Fruit fly (Drosophila melanogaster) whole organism, embryonic: ENCODE measurements around the gene CG16734.

ENCODE experiments used
- Awh ChIP-seq: fragments of 200-800 bp; sonication (Bioruptor generic); IDR thresholded peaks from 2 replicates; pipeline ENCODE4, ENCODE4 v1.3.6; 2022; ENCODE audit warnings: missing biosample characterization, missing genetic modification characterization
- B-H1 ChIP-seq: fragments of 200-800 bp; sonication (Bioruptor generic); IDR thresholded peaks from 3 replicates; pipeline ENCODE4 v1.3.6; 2022; ENCODE audit warnings: missing biosample characterization, missing genetic modification characterization
- BEAF-32 ChIP-seq: fragments of 200-800 bp; sonication (Bioruptor generic); optimal IDR thresholded peaks from 3 replicates; lab custom pipeline; 2017; ENCODE audit warnings: missing biosample characterization, missing genetic modification characterization, mild to moderate bottlenecking, moderate library complexity, missing genetic modification reagents
- Bgb ChIP-seq: fragments of 200-800 bp; sonication (Bioruptor generic); IDR thresholded peaks from 2 replicates; pipeline ENCODE4 v1.3.6; 2022; ENCODE audit warnings: missing biosample characterization, missing genetic modification characterization; ENCODE audit not compliant: partially characterized antibody
- CG10565 ChIP-seq: fragments of 200-800 bp; sonication (Bioruptor generic); optimal IDR thresholded peaks from 3 replicates; lab custom pipeline; 2016; ENCODE audit warnings: missing biosample characterization, mild to moderate bottlenecking, missing genetic modification characterization
- CG13424 ChIP-seq: fragments of 200-800 bp; sonication (Bioruptor generic); optimal IDR thresholded peaks from 2 replicates; lab custom pipeline; 2019; ENCODE audit warnings: missing biosample characterization, mild to moderate bottlenecking, missing genetic modification characterization, moderate library complexity
- CG14050 ChIP-seq: fragments of 200-800 bp; sonication (Bioruptor generic); IDR thresholded peaks from 3 replicates; pipeline ENCODE4 v1.3.6; 2022; ENCODE audit warnings: missing biosample characterization, missing genetic modification characterization
- CG14965 ChIP-seq: fragments of 200-800 bp; sonication (Bioruptor generic); optimal IDR thresholded peaks from 2 replicates; lab custom pipeline; 2016; ENCODE audit warnings: missing biosample characterization, missing genetic modification characterization, borderline replicate concordance
- CG1529 ChIP-seq: fragments of 200-800 bp; sonication (Bioruptor generic); optimal IDR thresholded peaks from 3 replicates; lab custom pipeline; 2018; ENCODE audit warnings: missing biosample characterization, missing genetic modification characterization
- CG1602 ChIP-seq: fragments of 200-800 bp; sonication (Bioruptor generic); optimal IDR thresholded peaks from 3 replicates; lab custom pipeline; 2016; ENCODE audit warnings: missing biosample characterization, missing genetic modification characterization
- CG16863 ChIP-seq: fragments of 200-800 bp; sonication (Bioruptor generic); optimal IDR thresholded peaks from 3 replicates; lab custom pipeline; 2016; ENCODE audit warnings: missing biosample characterization, missing genetic modification characterization
- CG17802 ChIP-seq: fragments of 200-800 bp; sonication (Bioruptor generic); optimal IDR thresholded peaks from 2 replicates; lab custom pipeline; 2018; ENCODE audit warnings: missing biosample characterization, mild to moderate bottlenecking, missing genetic modification characterization, moderate library complexity
- CG30403 ChIP-seq: fragments of 200-800 bp; sonication (Bioruptor generic); optimal IDR thresholded peaks from 3 replicates; lab custom pipeline; 2016; ENCODE audit warnings: missing biosample characterization, missing genetic modification characterization
- CG30431 ChIP-seq: fragments of 200-800 bp; sonication (Bioruptor generic); optimal IDR thresholded peaks from 2 replicates; lab custom pipeline; 2017; ENCODE audit warnings: missing biosample characterization, missing genetic modification characterization
- CG3065 ChIP-seq: fragments of 200-800 bp; sonication (Bioruptor generic); optimal IDR thresholded peaks from 2 replicates; lab custom pipeline; 2016; ENCODE audit warnings: missing biosample characterization, missing genetic modification characterization
- CG5180 ChIP-seq: fragments of 200-800 bp; sonication (Bioruptor generic); optimal IDR thresholded peaks from 3 replicates; lab custom pipeline; 2017; ENCODE audit warnings: missing biosample characterization, missing genetic modification characterization, mild to moderate bottlenecking, moderate library complexity, missing genetic modification reagents
- CG5953 ChIP-seq: fragments of 200-800 bp; sonication (Bioruptor generic); IDR thresholded peaks from 2 replicates; pipeline ENCODE4 v1.3.6; 2022; ENCODE audit warnings: missing biosample characterization, missing genetic modification characterization
- CG7839 ChIP-seq: fragments of 200-800 bp; sonication (Bioruptor generic); optimal IDR thresholded peaks from 3 replicates; lab custom pipeline; 2018; ENCODE audit warnings: missing biosample characterization, mild to moderate bottlenecking, missing genetic modification characterization, moderate library complexity
- CG8359 ChIP-seq: fragments of 200-800 bp; sonication (Bioruptor generic); optimal IDR thresholded peaks from 2 replicates; lab custom pipeline; 2017; ENCODE audit warnings: missing biosample characterization, mild to moderate bottlenecking, missing genetic modification characterization, borderline replicate concordance
- CG8944 ChIP-seq: fragments of 200-800 bp; sonication (Bioruptor generic); optimal IDR thresholded peaks from 3 replicates; lab custom pipeline; 2016; ENCODE audit warnings: missing biosample characterization, missing genetic modification characterization
- CG9817 ChIP-seq: fragments of 200-800 bp; sonication (Bioruptor generic); optimal IDR thresholded peaks from 2 replicates; lab custom pipeline; 2018; ENCODE audit warnings: missing biosample characterization, mild to moderate bottlenecking, missing genetic modification characterization, moderate library complexity
- Deaf1 ChIP-seq: fragments of 200-800 bp; optimal IDR thresholded peaks from 3 replicates; lab custom pipeline; 2019; ENCODE audit warnings: missing biosample characterization, mild to moderate bottlenecking, missing genetic modification characterization, moderate library complexity
- Dip3 ChIP-seq: fragments of 200-800 bp; sonication (Bioruptor generic); optimal IDR thresholded peaks from 3 replicates; lab custom pipeline; 2016; ENCODE audit warnings: missing biosample characterization, missing genetic modification characterization
- Hr39 ChIP-seq: fragments of >200 bp; optimal IDR thresholded peaks from 2 replicates; lab custom pipeline; 2017
- Kr ChIP-seq: fragments of 200-800 bp; sonication (Bioruptor generic); optimal IDR thresholded peaks from 2 replicates; lab custom pipeline; 2017; ENCODE audit warnings: missing biosample characterization, mild to moderate bottlenecking, missing genetic modification characterization
- Nf-YB ChIP-seq: fragments of 200-800 bp; sonication (Bioruptor generic); optimal IDR thresholded peaks from 3 replicates; lab custom pipeline; 2019; ENCODE audit warnings: missing biosample characterization, mild to moderate bottlenecking, missing genetic modification characterization, moderate library complexity
- chinmo ChIP-seq: fragments of 200-800 bp; sonication (Bioruptor generic); IDR thresholded peaks from 4 replicates; pipeline ENCODE4 v1.3.6; 2022; ENCODE audit warnings: missing biosample characterization, missing genetic modification characterization; ENCODE audit not compliant: partially characterized antibody
- chm ChIP-seq: fragments of 200-800 bp; sonication (Bioruptor generic); IDR thresholded peaks from 2 replicates; pipeline ENCODE4 v1.3.6; 2022; ENCODE audit warnings: missing biosample characterization, missing genetic modification characterization
- croc ChIP-seq: fragments of 200-800 bp; sonication (Bioruptor generic); conservative IDR thresholded peaks from 3 replicates; pipeline ENCODE4 v1.3.6; 2022; ENCODE audit warnings: missing biosample characterization, missing genetic modification characterization
- crol ChIP-seq: fragments of 200-800 bp; sonication (Bioruptor generic); IDR thresholded peaks from 2 replicates; pipeline ENCODE4 v1.3.6; 2022; ENCODE audit warnings: missing biosample characterization, missing genetic modification characterization
- disco-r ChIP-seq: fragments of 200-800 bp; sonication (Bioruptor generic); optimal IDR thresholded peaks from 2 replicates; lab custom pipeline; 2016; ENCODE audit warnings: missing biosample characterization, missing genetic modification characterization
- ems ChIP-seq: fragments of 200-800 bp; sonication (Bioruptor generic); optimal IDR thresholded peaks from 3 replicates; lab custom pipeline; 2016; ENCODE audit warnings: missing biosample characterization, missing genetic modification characterization
- ftz-f1 ChIP-seq: fragments of 200-800 bp; sonication (Bioruptor generic); optimal IDR thresholded peaks from 2 replicates; lab custom pipeline; 2016; ENCODE audit warnings: missing biosample characterization, missing genetic modification characterization
- fu2 ChIP-seq: fragments of 200-800 bp; sonication (Bioruptor generic); optimal IDR thresholded peaks from 2 replicates; lab custom pipeline; 2016; ENCODE audit warnings: missing biosample characterization, missing genetic modification characterization
- gcm ChIP-seq: fragments of 200-800 bp; sonication (Bioruptor generic); optimal IDR thresholded peaks from 2 replicates; lab custom pipeline; 2019; ENCODE audit warnings: missing biosample characterization, mild to moderate bottlenecking, missing genetic modification characterization, moderate library complexity
- hb ChIP-seq: fragments of 200-800 bp; sonication (Bioruptor generic); IDR thresholded peaks from 3 replicates; pipeline ENCODE4 v1.3.6; 2022; ENCODE audit warnings: missing biosample characterization, missing genetic modification characterization; ENCODE audit not compliant: partially characterized antibody
- hbn ChIP-seq: fragments of 200-800 bp; sonication (Bioruptor generic); IDR thresholded peaks from 2 replicates; pipeline ENCODE4 v1.3.6; 2022; ENCODE audit warnings: missing biosample characterization, missing genetic modification characterization; ENCODE audit not compliant: partially characterized antibody
- ind ChIP-seq: fragments of 200-800 bp; sonication (Bioruptor generic); optimal IDR thresholded peaks from 3 replicates; lab custom pipeline; 2016; ENCODE audit warnings: missing biosample characterization, missing genetic modification characterization
- lilli ChIP-seq: fragments of 200-800 bp; sonication (Bioruptor generic); optimal IDR thresholded peaks from 3 replicates; lab custom pipeline; 2016; ENCODE audit warnings: missing biosample characterization, missing genetic modification characterization
- lmd ChIP-seq: fragments of 200-800 bp; sonication (Bioruptor generic); IDR thresholded peaks from 2 replicates; pipeline ENCODE4 v1.3.6; 2022; ENCODE audit warnings: missing biosample characterization, missing genetic modification characterization
- maf-S ChIP-seq: fragments of 200-800 bp; sonication (Bioruptor generic); optimal IDR thresholded peaks from 2 replicates; lab custom pipeline; 2016; ENCODE audit warnings: missing biosample characterization, missing genetic modification characterization
- pita ChIP-seq: fragments of 200-800 bp; sonication (Bioruptor generic); optimal IDR thresholded peaks from 2 replicates; lab custom pipeline; 2017; ENCODE audit warnings: missing biosample characterization, mild to moderate bottlenecking, missing genetic modification characterization
- ranshi ChIP-seq: fragments of 200-800 bp; sonication (Bioruptor generic); IDR thresholded peaks from 2 replicates; pipeline ENCODE4 v1.3.6; 2022; ENCODE audit warnings: missing biosample characterization, missing genetic modification characterization
- sc ChIP-seq, 3 experiments: fragments of >200 bp in 2 of 3; fragments of 200-800 bp in 1 of 3; sonication (Bioruptor generic) in 1 of 3; optimal IDR thresholded peaks; 2 replicates in 2 of 3; 3 replicates in 1 of 3; lab custom pipeline; 2017; ENCODE audit warnings: mild to moderate bottlenecking in 1 of 3, missing biosample characterization in 1 of 3, missing genetic modification characterization in 1 of 3, missing genetic modification reagents in 1 of 3
- sd ChIP-seq: fragments of 200-800 bp; sonication (Bioruptor generic); optimal IDR thresholded peaks from 3 replicates; lab custom pipeline; 2018; ENCODE audit warnings: missing biosample characterization, mild to moderate bottlenecking, missing genetic modification characterization, moderate library complexity
- seq ChIP-seq: fragments of 200-800 bp; sonication (Bioruptor generic); IDR thresholded peaks from 2 replicates; pipeline ENCODE4 v1.3.6; 2022; ENCODE audit warnings: missing biosample characterization, missing genetic modification characterization
- sisA ChIP-seq: fragments of 200-800 bp; sonication (Bioruptor generic); IDR thresholded peaks from 2 replicates; pipeline ENCODE4 v1.3.6; 2022; ENCODE audit warnings: missing biosample characterization, missing genetic modification characterization
- tap ChIP-seq: fragments of 200-800 bp; optimal IDR thresholded peaks from 3 replicates; lab custom pipeline; 2019; ENCODE audit warnings: missing biosample characterization, mild to moderate bottlenecking, missing genetic modification characterization, moderate library complexity
- tin ChIP-seq: fragments of 200-800 bp; sonication (Bioruptor generic); optimal IDR thresholded peaks from 3 replicates; lab custom pipeline; 2016; ENCODE audit warnings: missing biosample characterization, missing genetic modification characterization
- tna ChIP-seq: fragments of 200-800 bp; sonication (Bioruptor generic); IDR thresholded peaks from 2 replicates; pipeline ENCODE4 v1.3.6; 2022; ENCODE audit warnings: missing biosample characterization, missing genetic modification characterization; ENCODE audit not compliant: partially characterized antibody
- trh ChIP-seq: fragments of 200-800 bp; sonication (Bioruptor generic); optimal IDR thresholded peaks from 2 replicates; lab custom pipeline; 2016; ENCODE audit warnings: missing biosample characterization, missing genetic modification characterization

The CG16734 gene

DNA sequence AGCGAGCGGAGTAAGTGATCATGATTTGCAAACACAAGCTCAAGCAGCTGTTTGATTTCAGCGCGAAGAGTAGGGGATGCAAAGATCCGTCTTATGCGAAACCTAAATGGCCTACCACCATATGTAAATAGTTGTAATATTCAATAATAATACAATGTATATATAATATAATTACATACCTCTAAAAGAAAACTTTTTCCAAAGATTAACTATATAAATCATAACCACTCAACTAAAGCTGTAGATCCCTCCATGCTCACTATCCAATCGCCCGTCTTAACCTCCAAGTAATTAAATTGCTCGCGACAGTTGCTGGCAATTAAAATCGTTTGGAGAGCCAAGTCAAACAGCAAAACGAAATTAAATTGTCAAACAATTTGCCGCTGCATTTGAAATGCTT, 27.5 kb upstream of the CG16734 start (continued):
- TF ChIP-seq ems (GFP tag; lab: Kevin White, UChicago) (peak; percentile 55), trh (GFP tag; lab: Kevin White, UChicago) (peak; percentile 34), CG16863 (GFP tag; lab: Kevin White, UChicago) (no peak), CG1529 (GFP tag; lab: Kevin White, UChicago) (no peak), CG8359 (GFP tag; lab: Kevin White, UChicago) (peak; percentile 2), tna (GFP tag; lab: Robert Waterston, UW) (no peak), Kr (GFP tag; lab: Kevin White, UChicago) (no peak), Dip3 (GFP tag; lab: Kevin White, UChicago) (no peak), chinmo (GFP tag; lab: Robert Waterston, UW) (no peak), CG8944 (no peak), crol (GFP tag; lab: Robert Waterston, UW) (no peak), chm (no peak; the same call in 1 of the 2 replicates), hbn (no peak), tin (GFP tag; lab: Kevin White, UChicago) (peak; percentile 47), sisA (GFP tag; lab: Robert Waterston, UW) (peak; percentile 72), CG10565 (GFP tag; lab: Kevin White, UChicago) (no peak), lmd (GFP tag; lab: Robert Waterston, UW) (peak; percentile 85), gcm (GFP tag; lab: Kevin White, UChicago) (peak; percentile 7), maf-S (no peak), CG30403 (GFP tag; lab: Kevin White, UChicago) (peak; percentile 78), seq (GFP tag; lab: Robert Waterston, UW) (peak; percentile 71), sc (optimal IDR thresholded peaks at IDR 0.05; lab: Kevin White, UChicago) (no peak), sc (GFP tag; optimal IDR thresholded peaks at IDR 0.05; lab: Kevin White, UChicago) (no peak), CG14965 (GFP tag; lab: Kevin White, UChicago) (no peak), lilli (peak; percentile 63), BEAF-32 (no peak), CG17802 (no peak), CG30431 (GFP tag; lab: Kevin White, UChicago) (no peak), croc (GFP tag; lab: Robert Waterston, UW) (peak; percentile 15; the same call in 1 of the 3 replicates), CG5953 (GFP tag; lab: Robert Waterston, UW) (peak; percentile 39; the same call in 1 of the 2 replicates), CG14050 (peak; percentile 69; the same call in 2 of the 3 replicates), CG5180 (no peak), Nf-YB (GFP tag; lab: Kevin White, UChicago) (no peak), ind (GFP tag; lab: Kevin White, UChicago) (peak; percentile 80), Hr39 (lab: Kevin White, UChicago) (no peak), CG1602 (GFP tag; lab: Kevin White, UChicago) (peak; percentile 63), pita (GFP tag; lab: Kevin White, UChicago) (no peak), fu2 (GFP tag; lab: Kevin White, UChicago) (no peak), tap (tag; lab: Kevin White, UChicago) (peak; percentile 32), Bgb (GFP tag; lab: Robert Waterston, UW) (no peak), ranshi (peak; percentile 81), CG7839 (tag; lab: Kevin White, UChicago) (peak; percentile 86), B-H1 (GFP tag; lab: Robert Waterston, UW) (peak; percentile 75), disco-r (GFP tag; lab: Kevin White, UChicago) (no peak), Awh (GFP tag; lab: Robert Waterston, UW) (peak; percentile 38; the same call in 1 of the 2 replicates), CG3065 (GFP tag; lab: Kevin White, UChicago) (no peak), CG13424 (peak; percentile 73), hb (GFP tag; lab: Robert Waterston, UW) (no peak), CG9817 (peak; percentile 64), ftz-f1 (GFP tag; lab: Kevin White, UChicago) (no peak), sd (tag; lab: Kevin White, UChicago) (no peak), Deaf1 (tag; lab: Kevin White, UChicago) (peak; percentile 16)
